Fruit fly (Drosophila melanogaster) whole organism, wandering third instar larva: ENCODE data around the gene Acbp2.

Experiments used
- Abd-B ChIP-seq: fragments of >200 bp; optimal IDR thresholded peaks from 2 replicates; lab custom pipeline; 2017; ENCODE audit warnings: missing biosample characterization, missing genetic modification characterization
- CG32264 ChIP-seq: fragments of 200-800 bp; sonication (Bioruptor generic); optimal IDR thresholded peaks from 2 replicates; lab custom pipeline; 2016; ENCODE audit warnings: missing biosample characterization, missing genetic modification characterization
- CG9705 ChIP-seq: fragments of 200-800 bp; sonication (Bioruptor generic); optimal IDR thresholded peaks from 2 replicates; lab custom pipeline; 2018; ENCODE audit warnings: missing biosample characterization, mild to moderate bottlenecking, missing genetic modification characterization
- CrebA ChIP-seq: fragments of 200-800 bp; sonication (Bioruptor generic); optimal IDR thresholded peaks from 2 replicates; lab custom pipeline; 2016; ENCODE audit warnings: missing biosample characterization, mild to moderate bottlenecking, missing genetic modification characterization, borderline replicate concordance
- Dfd ChIP-seq: fragments of >200 bp; optimal IDR thresholded peaks from 2 replicates; lab custom pipeline; 2017; ENCODE audit warnings: missing biosample characterization, missing genetic modification characterization
- GATAd ChIP-seq: sonication (Bioruptor generic); optimal IDR thresholded peaks from 2 replicates; lab custom pipeline; 2016; ENCODE audit warnings: missing biosample characterization, missing genetic modification characterization
- HLH106 ChIP-seq: fragments of 200-800 bp; optimal IDR thresholded peaks from 3 replicates; lab custom pipeline; 2019; ENCODE audit warnings: missing biosample characterization, mild to moderate bottlenecking, missing genetic modification characterization, moderate library complexity
- Hnf4 ChIP-seq: fragments of 200-800 bp; sonication (Bioruptor generic); optimal IDR thresholded peaks from 2 replicates; lab custom pipeline; 2016; ENCODE audit warnings: missing biosample characterization, mild to moderate bottlenecking, missing genetic modification characterization
- Hr78 ChIP-seq: fragments of >200 bp; optimal IDR thresholded peaks from 2 replicates; lab custom pipeline; 2017; ENCODE audit warnings: missing biosample characterization, missing genetic modification characterization
- Hr83 ChIP-seq: fragments of 200-300 bp; sonication (Bioruptor generic); optimal IDR thresholded peaks from 2 replicates; lab custom pipeline; 2016; ENCODE audit warnings: missing biosample characterization, mild to moderate bottlenecking, missing genetic modification characterization, moderate library complexity; ENCODE audit not compliant: poor library complexity, severe bottlenecking
- Jra ChIP-seq: sonication (Bioruptor generic); optimal IDR thresholded peaks from 2 replicates; lab custom pipeline; 2016; ENCODE audit warnings: missing biosample characterization, missing genetic modification characterization
- Mio ChIP-seq: sonication (Bioruptor generic); optimal IDR thresholded peaks from 2 replicates; lab custom pipeline; 2016; ENCODE audit warnings: missing biosample characterization, missing genetic modification characterization
- Myc ChIP-seq: fragments of >200 bp; optimal IDR thresholded peaks from 2 replicates; lab custom pipeline; 2017
- N ChIP-seq: fragments of >200 bp; optimal IDR thresholded peaks from 2 replicates; lab custom pipeline; 2018; ENCODE audit warnings: missing biosample characterization, missing external identifiers, missing genetic modification characterization
- OdsH ChIP-seq: fragments of 200-800 bp; sonication (Bioruptor generic); optimal IDR thresholded peaks from 2 replicates; lab custom pipeline; 2016; ENCODE audit warnings: missing biosample characterization, mild to moderate bottlenecking, missing genetic modification characterization
- Rel ChIP-seq, 2 experiments: fragments of 200-800 bp; sonication (Bioruptor generic) in 1 of 2; optimal IDR thresholded peaks; 2 replicates in 1 of 2; 3 replicates in 1 of 2; lab custom pipeline; 2016 to 2019; ENCODE audit warnings: mild to moderate bottlenecking in 2 of 2, missing biosample characterization in 2 of 2, missing genetic modification characterization in 2 of 2, moderate library complexity in 1 of 2
- Vsx2 ChIP-seq: fragments of 200-300, 225-300 bp; sonication (Bioruptor generic); optimal IDR thresholded peaks from 2 replicates; lab custom pipeline; 2018; ENCODE audit warnings: missing biosample characterization, missing genetic modification characterization; ENCODE audit not compliant: partially characterized antibody
- brk ChIP-seq: fragments of 200-800 bp; sonication (Bioruptor generic); optimal IDR thresholded peaks from 2 replicates; lab custom pipeline; 2016; ENCODE audit warnings: missing biosample characterization, mild to moderate bottlenecking, missing genetic modification characterization
- dl ChIP-seq, 2 experiments: fragments of 175-275, 200-275 bp in 1 of 2; fragments of 200-275 bp in 1 of 2; sonication (Bioruptor generic); optimal IDR thresholded peaks; lab custom pipeline; 2018; ENCODE audit warnings: mild to moderate bottlenecking in 2 of 2, missing biosample characterization in 2 of 2, missing genetic modification characterization in 2 of 2, moderate library complexity in 2 of 2; ENCODE audit not compliant: partially characterized antibody in 2 of 2, insufficient read depth in 1 of 2
- dsf ChIP-seq: sonication (Bioruptor generic); optimal IDR thresholded peaks from 2 replicates; lab custom pipeline; 2016; ENCODE audit warnings: missing biosample characterization, missing genetic modification characterization, borderline replicate concordance
- ey ChIP-seq: fragments of 200-800 bp; sonication (Bioruptor generic); optimal IDR thresholded peaks from 2 replicates; lab custom pipeline; 2016; ENCODE audit warnings: missing biosample characterization, missing genetic modification characterization
- foxo ChIP-seq, 2 experiments: fragments of 200-800 bp; sonication (Bioruptor generic); optimal IDR thresholded peaks; 2 replicates in 1 of 2; 3 replicates in 1 of 2; lab custom pipeline; 2016 to 2017; ENCODE audit warnings: missing biosample characterization in 2 of 2, missing genetic modification characterization in 2 of 2
- fru ChIP-seq: fragments of 200-800 bp; sonication (Bioruptor generic); optimal IDR thresholded peaks from 3 replicates; lab custom pipeline; 2016; ENCODE audit warnings: missing biosample characterization, mild to moderate bottlenecking, missing genetic modification characterization
- h ChIP-seq: fragments of 200-800 bp; sonication (Bioruptor generic); optimal IDR thresholded peaks from 3 replicates; lab custom pipeline; 2016; ENCODE audit warnings: missing biosample characterization, mild to moderate bottlenecking, missing genetic modification characterization
- lola ChIP-seq: fragments of >200 bp; optimal IDR thresholded peaks from 2 replicates; lab custom pipeline; 2017; ENCODE audit warnings: missing biosample characterization, missing genetic modification characterization
- pan ChIP-seq: fragments of >200 bp; optimal IDR thresholded peaks from 2 replicates; lab custom pipeline; 2017
- psq ChIP-seq: fragments of 200-800 bp; sonication (Bioruptor generic); optimal IDR thresholded peaks from 3 replicates; lab custom pipeline; 2017; ENCODE audit warnings: missing biosample characterization, mild to moderate bottlenecking, missing genetic modification characterization, moderate library complexity
- sv ChIP-seq: fragments of 200-800 bp; sonication (Bioruptor generic); optimal IDR thresholded peaks from 3 replicates; lab custom pipeline; 2016; ENCODE audit warnings: missing biosample characterization, missing genetic modification characterization
- tai ChIP-seq: sonication (Bioruptor generic); optimal IDR thresholded peaks from 2 replicates; lab custom pipeline; 2016; ENCODE audit warnings: missing biosample characterization, missing genetic modification characterization
- usp ChIP-seq: fragments of >200 bp; optimal IDR thresholded peaks from 2 replicates; lab custom pipeline; 2017; ENCODE audit warnings: missing biosample characterization, missing genetic modification characterization
- woc ChIP-seq: sonication (Bioruptor generic); optimal IDR thresholded peaks from 2 replicates; lab custom pipeline; 2016; ENCODE audit warnings: missing biosample characterization, mild to moderate bottlenecking, missing genetic modification characterization

The Acbp2 gene

dm6 chr3L:7125289-7125955, 6.2 kb upstream of the Acbp2 start, which contains the start of the genes msl-3 and BBS1:
Gene msl-3 (minus strand): TSS chr3L:7125533.
Gene BBS1 (plus strand): TSS chr3L:7125905.
- TF ChIP-seq fru (GFP tag; lab: Kevin White, UChicago) (no peak), sv (GFP tag; lab: Kevin White, UChicago) (no peak), Hr83 (GFP tag; lab: Kevin White, UChicago) (no peak), tai (GFP tag; lab: Kevin White, UChicago) (no peak), Rel (GFP tag; optimal IDR thresholded peaks at IDR 0.05; lab: Kevin White, UChicago) (no peak), Rel (tag; optimal IDR thresholded peaks at IDR 0.05; lab: Kevin White, UChicago) (peak; percentile 66), woc (no peak), CrebA (GFP tag; lab: Kevin White, UChicago) (no peak), GATAd (GFP tag; lab: Kevin White, UChicago) (no peak)

dm6 chr3L:7128214-7129008, 3.3 kb upstream of the Acbp2 start, which contains the start of the genes Acbp4 and Acbp6:
Gene Acbp4 (minus strand): TSS chr3L:7128264.
Gene Acbp6 (plus strand): TSS chr3L:7128903.
- no peak for TF ChIP-seq Rel (GFP tag; optimal IDR thresholded peaks at IDR 0.05; lab: Kevin White, UChicago)
- peak; percentile 55 for TF ChIP-seq Rel (tag; optimal IDR thresholded peaks at IDR 0.05; lab: Kevin White, UChicago)
- TF ChIP-seq psq (GFP tag; lab: Kevin White, UChicago), result no peak

- no peak for TF ChIP-seq CrebA (GFP tag; lab: Kevin White, UChicago)
- no peak for TF ChIP-seq Hr83 (GFP tag; lab: Kevin White, UChicago)
- TF ChIP-seq Rel (GFP tag; optimal IDR thresholded peaks at IDR 0.05; lab: Kevin White, UChicago), result no peak
- TF ChIP-seq Rel (tag; optimal IDR thresholded peaks at IDR 0.05; lab: Kevin White, UChicago), result no peak
- no peak for TF ChIP-seq foxo (GFP tag; optimal IDR thresholded peaks at IDR 0.05; lab: Kevin White, UChicago)
- no peak for TF ChIP-seq psq (GFP tag; lab: Kevin White, UChicago)
- TF ChIP-seq Myc (lab: Kevin White, UChicago), result no peak
- TF ChIP-seq dl (GFP tag; optimal IDR thresholded peaks at IDR 0.05; lab: Kevin White, UChicago; ENCODE audit: insufficient read depth in 1 of 2, partially characterized antibody in 2 of 2), result no peak
These were observed 1.1 kb upstream of the Acbp2 start, which contains the start of gene Acbp3 for dm6 chr3L:7130574-7130973. Gene Acbp3 (plus strand): TSS chr3L:7130874.

DNA sequence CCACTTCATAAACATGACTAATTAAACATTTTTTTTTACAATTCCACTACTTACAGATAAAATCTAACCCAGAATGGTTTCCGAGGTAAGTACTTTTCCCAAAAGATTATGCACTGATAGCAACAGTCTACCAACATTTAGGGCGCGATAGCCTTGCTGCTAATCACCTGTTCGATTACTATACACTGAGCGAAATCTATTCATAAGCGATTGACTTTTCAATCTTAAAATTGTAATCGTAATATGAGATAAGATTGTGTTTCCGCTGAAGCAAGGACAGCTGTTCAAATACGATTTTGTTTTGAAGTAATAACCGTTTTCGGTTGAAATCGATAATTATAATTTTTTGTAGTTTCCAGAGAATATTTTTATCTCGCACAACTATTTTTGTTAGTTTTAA, 930 bp downstream of the Acbp2 start:
- TF ChIP-seq fru (GFP tag; lab: Kevin White, UChicago), result peak; percentile 20
- no peak for TF ChIP-seq Hr78 (GFP tag; lab: Kevin White, UChicago)

DNA sequence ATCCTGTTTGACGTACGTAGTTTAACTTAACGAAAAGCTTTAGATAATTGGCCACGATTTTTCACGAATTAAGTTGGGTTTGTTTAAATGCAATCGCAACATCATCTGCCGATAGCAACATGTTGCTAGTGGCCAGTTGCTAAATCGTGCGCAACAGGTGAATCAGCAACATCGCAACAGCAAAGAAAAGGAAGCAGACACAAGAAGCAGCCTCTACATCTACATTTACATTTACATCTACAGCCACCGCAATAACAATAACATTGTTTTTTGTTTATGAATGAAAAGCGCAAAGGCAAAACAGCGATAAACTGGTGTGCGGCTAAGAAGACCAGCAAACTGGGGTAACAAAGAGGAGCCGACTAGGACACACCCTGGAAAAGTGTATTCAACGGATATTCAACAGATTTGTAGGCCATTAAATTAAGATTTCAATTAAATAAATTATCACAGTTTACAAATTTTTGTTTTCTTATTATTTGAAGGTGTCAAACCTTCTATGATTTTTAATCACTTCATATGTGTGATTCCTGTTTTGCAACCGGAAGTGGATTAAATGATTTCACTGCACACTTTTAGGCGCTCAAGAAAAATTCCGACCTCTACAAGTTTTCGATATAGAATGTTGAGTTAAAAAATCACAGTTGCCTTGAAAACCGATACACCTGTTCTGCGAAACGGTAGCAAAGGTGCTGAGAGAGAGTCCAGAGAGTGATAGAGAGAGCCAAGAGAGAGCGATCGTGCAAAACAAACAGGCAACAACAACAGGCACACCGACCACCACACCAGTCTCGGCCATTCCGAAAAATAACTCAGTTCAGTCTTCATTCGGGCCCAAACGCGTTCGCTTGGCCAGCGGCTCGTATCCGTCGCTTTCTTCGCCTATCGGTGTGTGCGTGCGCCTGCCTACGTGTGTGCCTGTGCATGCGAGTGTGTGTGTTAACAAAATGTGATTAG, 2.3 kb downstream of the Acbp2 start, which contains the start of gene melt:
Gene melt, plus strand, starts transcription at position 818 of the 957 bp plus-strand sequence.
- TF ChIP-seq usp (GFP tag; lab: Kevin White, UChicago) (no peak), foxo (GFP tag; optimal IDR thresholded peaks at IDR 0.05; lab: Kevin White, UChicago) (peak in 1 of 2 experiments; percentile 90), dl (GFP tag; optimal IDR thresholded peaks at IDR 0.05; lab: Kevin White, UChicago; ENCODE audit: insufficient read depth in 1 of 2, partially characterized antibody in 2 of 2) (peak; percentile 72 to 81), Mio (GFP tag; lab: Kevin White, UChicago) (peak; percentile 2), psq (GFP tag; lab: Kevin White, UChicago) (peak; percentile 99), Abd-B (GFP tag; lab: Kevin White, UChicago) (no peak), CG32264 (GFP tag; lab: Kevin White, UChicago) (peak; percentile 52), brk (GFP tag; lab: Kevin White, UChicago) (peak; percentile 67), tai (GFP tag; lab: Kevin White, UChicago) (no peak), HLH106 (peak; percentile 88), Myc (lab: Kevin White, UChicago) (peak; percentile 12), sv (GFP tag; lab: Kevin White, UChicago) (peak; percentile 88), N (GFP tag; lab: Kevin White, UChicago) (no peak), OdsH (peak; percentile 87), woc (peak; percentile 98), GATAd (GFP tag; lab: Kevin White, UChicago) (no peak), h (peak; percentile 89), Rel (GFP tag; optimal IDR thresholded peaks at IDR 0.05; lab: Kevin White, UChicago) (no peak), Rel (tag; optimal IDR thresholded peaks at IDR 0.05; lab: Kevin White, UChicago) (peak; percentile 48), CrebA (GFP tag; lab: Kevin White, UChicago) (no peak), Hr78 (GFP tag; lab: Kevin White, UChicago) (no peak), CG9705 (GFP tag; lab: Kevin White, UChicago) (peak; percentile 86), Hr83 (GFP tag; lab: Kevin White, UChicago) (peak; percentile 86), ey (GFP tag; lab: Kevin White, UChicago) (peak; percentile 90), Jra (GFP tag; lab: Kevin White, UChicago) (peak; percentile 49), pan (lab: Kevin White, UChicago) (peak; percentile 84), Dfd (GFP tag; lab: Kevin White, UChicago) (peak; percentile 40), lola (GFP tag; lab: Kevin White, UChicago) (no peak), fru (GFP tag; lab: Kevin White, UChicago) (peak; percentile 89), dsf (GFP tag; lab: Kevin White, UChicago) (peak; percentile 73), Vsx2 (GFP tag; lab: Kevin White, UChicago) (peak; percentile 81), Hnf4 (peak; percentile 72)
